Fruit fly (Drosophila melanogaster) whole organism, embryonic: ENCODE results near the gene CG43121.
A peak's percentile ranks its signal among the peaks of the same experiment; 100 is the strongest.

ENCODE experiments used
- Awh ChIP-seq: fragments of 200-800 bp; sonication (Bioruptor generic); IDR thresholded peaks from 2 replicates; pipeline ENCODE4, ENCODE4 v1.3.6; 2022; ENCODE audit warnings: missing biosample characterization, missing genetic modification characterization
- B-H1 ChIP-seq: fragments of 200-800 bp; sonication (Bioruptor generic); IDR thresholded peaks from 3 replicates; pipeline ENCODE4 v1.3.6; 2022; ENCODE audit warnings: missing biosample characterization, missing genetic modification characterization
- CG10979 ChIP-seq: fragments of 200-800 bp; sonication (Bioruptor generic); optimal IDR thresholded peaks from 2 replicates; lab custom pipeline; 2018; ENCODE audit warnings: missing biosample characterization, mild to moderate bottlenecking, missing genetic modification characterization, moderate library complexity
- CG12155 ChIP-seq: fragments of 200-800 bp; sonication (Bioruptor generic); optimal IDR thresholded peaks from 3 replicates; lab custom pipeline; 2016; ENCODE audit warnings: missing biosample characterization, missing genetic modification characterization
- CG1233 ChIP-seq: fragments of 200-800 bp; sonication (Bioruptor generic); optimal IDR thresholded peaks from 4 replicates; lab custom pipeline; 2018; ENCODE audit warnings: missing biosample characterization, mild to moderate bottlenecking, missing genetic modification characterization
- CG12659 ChIP-seq: fragments of 200-800 bp; sonication (Bioruptor generic); optimal IDR thresholded peaks from 3 replicates; lab custom pipeline; 2017; ENCODE audit warnings: mild to moderate bottlenecking, missing biosample characterization, missing genetic modification reagents, missing genetic modification characterization
- CG18262 ChIP-seq: fragments of 200-800 bp; optimal IDR thresholded peaks from 3 replicates; lab custom pipeline; 2019; ENCODE audit warnings: missing biosample characterization, mild to moderate bottlenecking, missing genetic modification characterization, moderate library complexity
- CG33213 ChIP-seq: fragments of 200-800 bp; sonication (Bioruptor generic); optimal IDR thresholded peaks from 3 replicates; lab custom pipeline; 2016; ENCODE audit warnings: missing biosample characterization, missing genetic modification characterization
- CG34224 ChIP-seq: fragments of 200-800 bp; sonication (Bioruptor generic); IDR thresholded peaks from 3 replicates; pipeline ENCODE4 v1.3.6; 2022; ENCODE audit warnings: missing biosample characterization, missing genetic modification characterization; ENCODE audit not compliant: partially characterized antibody
- CG4328 ChIP-seq: fragments of 200-800 bp; sonication (Bioruptor generic); optimal IDR thresholded peaks from 3 replicates; lab custom pipeline; 2017; ENCODE audit warnings: missing biosample characterization, missing genetic modification reagents, missing genetic modification characterization
- CG6791 ChIP-seq: fragments of 200-800 bp; sonication (Bioruptor generic); IDR thresholded peaks from 3 replicates; pipeline ENCODE4 v1.3.6; 2022; ENCODE audit warnings: missing biosample characterization, missing genetic modification characterization; ENCODE audit not compliant: partially characterized antibody
- CG8388 ChIP-seq: fragments of 200-800 bp; sonication (Bioruptor generic); optimal IDR thresholded peaks from 2 replicates; lab custom pipeline; 2019; ENCODE audit warnings: missing biosample characterization, mild to moderate bottlenecking, missing genetic modification characterization, moderate library complexity
- CG9797 ChIP-seq: fragments of 200-800 bp; sonication (Bioruptor generic); optimal IDR thresholded peaks from 3 replicates; lab custom pipeline; 2018; ENCODE audit warnings: missing biosample characterization, mild to moderate bottlenecking, missing genetic modification characterization
- CG9817 ChIP-seq: fragments of 200-800 bp; sonication (Bioruptor generic); optimal IDR thresholded peaks from 2 replicates; lab custom pipeline; 2018; ENCODE audit warnings: missing biosample characterization, mild to moderate bottlenecking, missing genetic modification characterization, moderate library complexity
- Drgx ChIP-seq: fragments of 200-800 bp; sonication (Bioruptor generic); IDR thresholded peaks from 2 replicates; pipeline ENCODE4 v1.3.6; 2022; ENCODE audit warnings: missing biosample characterization, missing genetic modification characterization
- Ets65A ChIP-seq: fragments of 200-800 bp; sonication (Bioruptor generic); peaks from one replicate; lab custom pipeline; 2016; ENCODE audit warnings: missing biosample characterization, missing genetic modification characterization
- Ets97D ChIP-seq: fragments of 200-800 bp; sonication (Bioruptor generic); optimal IDR thresholded peaks from 3 replicates; lab custom pipeline; 2016; ENCODE audit warnings: missing biosample characterization, missing genetic modification characterization
- Fer2 ChIP-seq: fragments of 200-800 bp; sonication (Bioruptor generic); optimal IDR thresholded peaks from 2 replicates; lab custom pipeline; 2018; ENCODE audit warnings: missing biosample characterization, mild to moderate bottlenecking, missing genetic modification characterization, moderate library complexity
- HLHmδ ChIP-seq: fragments of 200-800 bp; sonication (Bioruptor generic); optimal IDR thresholded peaks from 2 replicates; lab custom pipeline; 2018; ENCODE audit warnings: missing biosample characterization, mild to moderate bottlenecking, missing genetic modification characterization, moderate library complexity
- Hey ChIP-seq: fragments of 200-800 bp; sonication (Bioruptor generic); optimal IDR thresholded peaks from 3 replicates; lab custom pipeline; 2018; ENCODE audit warnings: missing biosample characterization, mild to moderate bottlenecking, missing genetic modification characterization
- Hr78 ChIP-seq, 2 experiments: fragments of 200-800 bp in 1 of 2; fragments of >200 bp in 1 of 2; sonication (Bioruptor generic) in 1 of 2; optimal IDR thresholded peaks; 2 replicates each; lab custom pipeline; 2017 to 2019; ENCODE audit warnings: missing biosample characterization in 2 of 2, missing genetic modification characterization in 2 of 2, mild to moderate bottlenecking in 1 of 2, moderate library complexity in 1 of 2
- Jarid2 ChIP-seq: fragments of 200-800 bp; sonication (Bioruptor generic); optimal IDR thresholded peaks from 3 replicates; lab custom pipeline; 2017; ENCODE audit warnings: mild to moderate bottlenecking, missing biosample characterization, missing genetic modification reagents, missing genetic modification characterization
- Pdp1 ChIP-seq, 2 experiments: fragments of 200-800 bp; sonication (Bioruptor generic); optimal IDR thresholded peaks; 3 replicates each; lab custom pipeline; 2016; ENCODE audit warnings: missing biosample characterization in 2 of 2, missing genetic modification characterization in 2 of 2, mild to moderate bottlenecking in 1 of 2, moderate library complexity in 1 of 2
- Spps ChIP-seq: fragments of 200-800 bp; sonication (Bioruptor generic); optimal IDR thresholded peaks from 2 replicates; lab custom pipeline; 2018; ENCODE audit warnings: missing biosample characterization, mild to moderate bottlenecking, missing genetic modification characterization
- ac ChIP-seq: fragments of 200-800 bp; sonication (Bioruptor generic); optimal IDR thresholded peaks from 3 replicates; lab custom pipeline; 2017; ENCODE audit warnings: missing biosample characterization, mild to moderate bottlenecking, missing genetic modification characterization
- ash1 ChIP-seq: fragments of 200-800 bp; sonication (Bioruptor generic); optimal IDR thresholded peaks from 2 replicates; lab custom pipeline; 2018; ENCODE audit warnings: missing biosample characterization, mild to moderate bottlenecking, missing genetic modification characterization
- chm ChIP-seq: fragments of 200-800 bp; sonication (Bioruptor generic); IDR thresholded peaks from 2 replicates; pipeline ENCODE4 v1.3.6; 2022; ENCODE audit warnings: missing biosample characterization, missing genetic modification characterization
- croc ChIP-seq: fragments of 200-800 bp; sonication (Bioruptor generic); conservative IDR thresholded peaks from 3 replicates; pipeline ENCODE4 v1.3.6; 2022; ENCODE audit warnings: missing biosample characterization, missing genetic modification characterization
- crol ChIP-seq: fragments of 200-800 bp; sonication (Bioruptor generic); IDR thresholded peaks from 2 replicates; pipeline ENCODE4 v1.3.6; 2022; ENCODE audit warnings: missing biosample characterization, missing genetic modification characterization
- dm ChIP-seq: fragments of 200-800 bp; sonication (Bioruptor generic); optimal IDR thresholded peaks from 3 replicates; lab custom pipeline; 2016; ENCODE audit warnings: missing biosample characterization, missing genetic modification characterization
- ems ChIP-seq: fragments of 200-800 bp; sonication (Bioruptor generic); optimal IDR thresholded peaks from 3 replicates; lab custom pipeline; 2016; ENCODE audit warnings: missing biosample characterization, missing genetic modification characterization
- eyg ChIP-seq: fragments of 200-800 bp; sonication (Bioruptor generic); optimal IDR thresholded peaks from 3 replicates; lab custom pipeline; 2016; ENCODE audit warnings: missing biosample characterization, missing genetic modification characterization
- fru ChIP-seq: fragments of >200 bp; optimal IDR thresholded peaks from 2 replicates; lab custom pipeline; 2017
- gcm ChIP-seq: fragments of 200-800 bp; sonication (Bioruptor generic); optimal IDR thresholded peaks from 2 replicates; lab custom pipeline; 2019; ENCODE audit warnings: missing biosample characterization, mild to moderate bottlenecking, missing genetic modification characterization, moderate library complexity
- h ChIP-seq: fragments of >200 bp; optimal IDR thresholded peaks from 2 replicates; lab custom pipeline; 2017
- inv ChIP-seq: fragments of 200-800 bp; sonication (Bioruptor generic); IDR thresholded peaks from 2 replicates; pipeline ENCODE4 v1.3.6; 2022; ENCODE audit warnings: missing biosample characterization, missing genetic modification characterization; ENCODE audit not compliant: partially characterized antibody
- lbe ChIP-seq: fragments of 200-800 bp; sonication (Bioruptor generic); optimal IDR thresholded peaks from 2 replicates; lab custom pipeline; 2016; ENCODE audit warnings: missing biosample characterization, mild to moderate bottlenecking, missing genetic modification characterization
- oc ChIP-seq: fragments of 200-800 bp; sonication (Bioruptor generic); optimal IDR thresholded peaks from 2 replicates; lab custom pipeline; 2018; ENCODE audit warnings: missing biosample characterization, mild to moderate bottlenecking, missing genetic modification characterization, moderate library complexity
- p53 ChIP-seq: fragments of 200-800 bp; sonication (Bioruptor generic); optimal IDR thresholded peaks from 2 replicates; lab custom pipeline; 2016; ENCODE audit warnings: missing biosample characterization, missing genetic modification characterization
- pan ChIP-seq, 4 experiments: fragments of >200 bp in 3 of 4; fragments of 200-800 bp in 1 of 4; sonication (Bioruptor generic) in 1 of 4; optimal IDR thresholded peaks in 3 of 4; IDR thresholded peaks in 1 of 4; 2 replicates each; pipeline versions ENCODE4 v1.3.6 to Lab custom; 2017 to 2022; ENCODE audit warnings: missing biosample characterization in 2 of 4, missing genetic modification characterization in 2 of 4, mixed read lengths in 1 of 4
- peb ChIP-seq: fragments of 200-800 bp; sonication (Bioruptor generic); IDR thresholded peaks from 2 replicates; pipeline ENCODE4 v1.3.6; 2022; ENCODE audit warnings: missing biosample characterization, missing genetic modification characterization
- rib ChIP-seq: fragments of 200-800 bp; sonication (Bioruptor generic); IDR thresholded peaks from 2 replicates; pipeline ENCODE4 v1.3.6; 2022; ENCODE audit warnings: missing biosample characterization, missing genetic modification characterization
- sd ChIP-seq: fragments of 200-800 bp; sonication (Bioruptor generic); optimal IDR thresholded peaks from 3 replicates; lab custom pipeline; 2018; ENCODE audit warnings: missing biosample characterization, mild to moderate bottlenecking, missing genetic modification characterization, moderate library complexity
- sr ChIP-seq: fragments of 200-800 bp; sonication (Bioruptor generic); IDR thresholded peaks from 3 replicates; pipeline ENCODE4 v1.3.6; 2022; ENCODE audit warnings: missing biosample characterization, missing genetic modification characterization
- tgo ChIP-seq: fragments of 200-800 bp; sonication (Bioruptor generic); IDR thresholded peaks from 3 replicates; pipeline ENCODE4 v1.3.6; 2022; ENCODE audit warnings: missing biosample characterization, missing genetic modification characterization
- tin ChIP-seq: fragments of 200-800 bp; sonication (Bioruptor generic); optimal IDR thresholded peaks from 3 replicates; lab custom pipeline; 2016; ENCODE audit warnings: missing biosample characterization, missing genetic modification characterization
- tna ChIP-seq: fragments of 200-800 bp; sonication (Bioruptor generic); IDR thresholded peaks from 2 replicates; pipeline ENCODE4 v1.3.6; 2022; ENCODE audit warnings: missing biosample characterization, missing genetic modification characterization; ENCODE audit not compliant: partially characterized antibody
- tx ChIP-seq: fragments of 200-800 bp; sonication (Bioruptor generic); optimal IDR thresholded peaks from 2 replicates; lab custom pipeline; 2016; ENCODE audit warnings: missing biosample characterization, missing genetic modification characterization
- zfh1 ChIP-seq: fragments of 200-800 bp; sonication (Bioruptor generic); IDR thresholded peaks from 3 replicates; pipeline ENCODE4 v1.3.6; 2022; ENCODE audit warnings: missing biosample characterization, missing genetic modification characterization

CG43121 gene

dm6 chr3L:14655178-14655577, 17.1 kb downstream of the CG43121 start (continued):
- no peak for TF ChIP-seq HLHmδ (GFP tag; lab: Kevin White, UChicago)
- no peak for TF ChIP-seq ash1 (GFP tag; lab: Kevin White, UChicago)
- no peak for TF ChIP-seq croc
- peak; percentile 41 for TF ChIP-seq oc
- TF ChIP-seq CG8388 = no peak
- peak in 1 of 2 experiments; percentile 51 for TF ChIP-seq Hr78 (GFP tag; optimal IDR thresholded peaks at IDR 0.05; lab: Kevin White, UChicago)
- TF ChIP-seq B-H1 = no peak
- peak; percentile 74 for TF ChIP-seq Awh
- TF ChIP-seq h (lab: Kevin White, UChicago) = no peak
- no peak for TF ChIP-seq CG1233 (GFP tag; lab: Kevin White, UChicago)
- TF ChIP-seq lbe (GFP tag; lab: Kevin White, UChicago) = no peak
- TF ChIP-seq peb (GFP tag; lab: Robert Waterston, UW) = no peak
- TF ChIP-seq CG6791 (GFP tag; lab: Robert Waterston, UW) = 0 out of 3 replicates have a peak, but pooled peaks have one; percentile 28
- TF ChIP-seq Spps = no peak

- TF ChIP-seq sr (peak; percentile 93), sd (peak; percentile 30), chm (GFP tag; lab: Robert Waterston, UW) (0 out of 2 replicates have a peak, but pooled peaks have one; percentile 21), rib (no peak), gcm (peak; percentile 19), pan (optimal IDR thresholded peaks at IDR 0.05; lab: Kevin White, UChicago) (no peak), pan (GFP tag; optimal IDR thresholded peaks at IDR 0.05 in 1 of 2, IDR thresholded peaks at IDR 0.05 in 1 of 2) (no peak), crol (GFP tag; lab: Robert Waterston, UW) (peak; percentile 35; the same call in 1 of the 2 replicates), lbe (GFP tag; lab: Kevin White, UChicago) (no peak), CG33213 (GFP tag; lab: Kevin White, UChicago) (no peak), Pdp1 (GFP tag; optimal IDR thresholded peaks at IDR 0.05; lab: Kevin White, UChicago) (peak in 1 of 2 experiments; percentile 2), zfh1 (0 out of 3 replicates have a peak, but pooled peaks have one; percentile 7), CG4328 (GFP tag; lab: Kevin White, UChicago) (peak; percentile 53), CG9817 (tag; lab: Kevin White, UChicago) (no peak), ac (GFP tag; lab: Kevin White, UChicago) (no peak)
These were observed 17.5 kb downstream of the CG43121 start for dm6 chr3L:14654737-14655136.

- TF ChIP-seq CG12659 (GFP tag; lab: Kevin White, UChicago) (peak; percentile 45), Ets97D (GFP tag; lab: Kevin White, UChicago) (no peak), Jarid2 (GFP tag; lab: Kevin White, UChicago) (peak; percentile 48), CG12155 (GFP tag; lab: Kevin White, UChicago) (peak; percentile 67), Fer2 (tag; lab: Kevin White, UChicago) (no peak), croc (peak; percentile 81), dm (GFP tag; lab: Kevin White, UChicago) (peak; percentile 57), CG18262 (tag; lab: Kevin White, UChicago) (peak; percentile 94), tna (GFP tag; lab: Robert Waterston, UW) (no peak), Hey (tag; lab: Kevin White, UChicago) (no peak), inv (GFP tag; lab: Robert Waterston, UW) (no peak), fru (lab: Kevin White, UChicago) (no peak), Ets65A (peak; percentile 90), eyg (GFP tag; lab: Kevin White, UChicago) (no peak), tin (GFP tag; lab: Kevin White, UChicago) (peak; percentile 78), ac (GFP tag; lab: Kevin White, UChicago) (peak; percentile 22), CG10979 (tag; lab: Kevin White, UChicago) (peak; percentile 95), p53 (GFP tag; lab: Kevin White, UChicago) (no peak), Drgx (GFP tag; lab: Robert Waterston, UW) (peak; percentile 85), ems (GFP tag; lab: Kevin White, UChicago) (peak; percentile 35), tx (GFP tag; lab: Kevin White, UChicago) (peak; percentile 56), CG9797 (GFP tag; lab: Kevin White, UChicago) (no peak), tgo (GFP tag; lab: Robert Waterston, UW) (peak; percentile 48; the same call in 2 of the 3 replicates), Awh (peak; percentile 62), CG34224 (GFP tag; lab: Robert Waterston, UW) (no peak)
These were observed 19.7 kb downstream of the CG43121 start for dm6 chr3L:14652554-14652953.
